Worm (Caenorhabditis elegans): ENCODE data around the gene T07E3.3.

Gene T07E3.3

DNA sequence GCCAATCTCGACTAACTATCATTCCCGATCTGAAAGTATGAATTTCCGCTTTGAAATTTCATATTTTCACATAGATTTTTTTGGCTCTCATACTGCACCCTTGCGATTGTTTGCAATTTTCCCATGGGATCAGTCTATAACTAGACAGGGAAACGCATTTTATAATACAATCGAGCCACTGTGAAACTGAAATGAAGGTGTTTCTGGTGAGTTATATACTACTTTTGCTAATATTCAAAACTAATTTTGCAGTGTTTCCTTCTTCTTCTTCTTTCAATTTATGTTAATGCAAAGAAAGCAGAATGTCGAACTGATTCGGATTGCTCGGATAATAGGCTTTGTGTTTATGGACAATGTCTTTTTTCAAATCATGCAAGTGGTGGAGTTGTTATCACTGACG is 17.8 kb upstream of the T07E3.3 start:
- TF ChIP-seq B0310.2 (tag; optimal IDR thresholded peaks at IDR 0.05), result no peak
- TF ChIP-seq F13C5.2 (tag; optimal IDR thresholded peaks at IDR 0.05), result no peak
- TF ChIP-seq ets-7 (tag; optimal IDR thresholded peaks at IDR 0.05), result no peak
- TF ChIP-seq aly-1 (tag; optimal IDR thresholded peaks at IDR 0.05), result no peak
- no peak for TF ChIP-seq tbx-37 (GFP tag; conservative IDR thresholded peaks at IDR 0.05)
- no peak for TF ChIP-seq tra-4 (tag; optimal IDR thresholded peaks at IDR 0.05)
- no peak for TF ChIP-seq ceh-13 (GFP tag; optimal IDR thresholded peaks at IDR 0.05)
- TF ChIP-seq scrt-1 (GFP tag; IDR thresholded peaks at IDR 0.05), result no peak

DNA sequence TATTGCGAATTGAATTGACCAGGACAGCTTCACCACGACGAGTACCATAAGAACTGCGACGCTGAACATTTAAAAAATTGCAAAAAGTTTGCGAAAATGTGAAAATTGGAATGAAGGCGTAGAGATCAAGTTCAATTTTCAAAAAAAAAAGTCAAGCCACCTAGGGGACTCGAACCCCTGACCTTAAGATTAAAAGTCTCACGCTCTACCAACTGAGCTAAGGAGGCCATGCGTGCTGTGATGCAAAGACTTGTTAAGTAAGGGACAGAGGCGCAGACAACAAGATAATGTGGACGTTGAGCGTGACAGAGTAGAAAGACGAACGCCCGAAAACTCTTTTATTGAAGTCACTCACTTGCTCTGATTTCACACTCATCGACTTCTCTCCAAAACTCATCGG is 16.1 kb upstream of the T07E3.3 start:
- TF ChIP-seq sea-1 (GFP tag; conservative IDR thresholded peaks at IDR 0.05) (peak; percentile 84), tra-4 (tag; optimal IDR thresholded peaks at IDR 0.05) (no peak), hnd-1 (tag; optimal IDR thresholded peaks at IDR 0.05) (peak; percentile 74), scrt-1 (GFP tag; IDR thresholded peaks at IDR 0.05) (peak; percentile 86), aly-1 (tag; optimal IDR thresholded peaks at IDR 0.05) (peak; percentile 82), pes-1 (GFP tag; IDR thresholded peaks at IDR 0.05) (peak; percentile 90), B0310.2 (tag; optimal IDR thresholded peaks at IDR 0.05) (peak; percentile 73), tbx-37 (GFP tag; conservative IDR thresholded peaks at IDR 0.05) (peak; percentile 74), F13C5.2 (tag; optimal IDR thresholded peaks at IDR 0.05) (peak; percentile 87), ceh-13 (GFP tag; optimal IDR thresholded peaks at IDR 0.05) (peak; percentile 67), tbx-11 (GFP tag; IDR thresholded peaks at IDR 0.05) (peak; percentile 81), ets-7 (tag; optimal IDR thresholded peaks at IDR 0.05) (peak; percentile 53), ceh-36 (tag; optimal IDR thresholded peaks at IDR 0.05) (peak; percentile 81), hmbx-1 (tag; optimal IDR thresholded peaks at IDR 0.05) (peak; percentile 10), ama-1 (optimal IDR thresholded peaks at IDR 0.05) (no peak), flt-1 (GFP tag; IDR thresholded peaks at IDR 0.05) (peak; percentile 87), hmg-4 (GFP tag; optimal IDR thresholded peaks at IDR 0.05) (peak; percentile 84)

DNA sequence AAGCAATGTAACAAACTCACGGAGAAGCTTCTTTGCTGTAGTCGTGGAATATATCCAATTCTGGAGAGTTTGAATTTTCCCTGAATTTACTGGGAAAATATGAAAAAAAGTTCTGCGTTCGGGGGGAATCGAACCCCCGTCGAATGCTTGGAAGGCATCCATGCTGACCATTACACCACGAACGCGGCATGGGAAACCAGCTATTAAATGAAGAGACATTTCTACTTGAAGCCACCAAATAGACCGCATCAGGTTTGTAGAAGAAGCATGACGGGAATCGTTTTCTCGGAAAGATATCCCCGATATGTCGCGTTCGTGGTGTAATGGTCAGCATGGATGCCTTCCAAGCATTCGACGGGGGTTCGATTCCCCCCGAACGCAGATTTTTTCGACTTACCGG is 15.2 kb upstream of the T07E3.3 start:
- TF ChIP-seq tbx-37 (GFP tag; conservative IDR thresholded peaks at IDR 0.05), result peak; percentile 36; the same call in 1 of the 2 replicates
- TF ChIP-seq scrt-1 (GFP tag; IDR thresholded peaks at IDR 0.05), result peak; percentile 55; the same call in 1 of the 2 replicates
- peak; percentile 58; the same call in 1 of the 2 replicates for TF ChIP-seq sea-1 (GFP tag; conservative IDR thresholded peaks at IDR 0.05)
- 0 out of 2 replicates have a peak, but pooled peaks have one; percentile 49 for TF ChIP-seq tbx-11 (GFP tag; IDR thresholded peaks at IDR 0.05)
- TF ChIP-seq pes-1 (GFP tag; IDR thresholded peaks at IDR 0.05), result peak; percentile 43; the same call in 1 of the 2 replicates
- TF ChIP-seq ceh-36 (tag; optimal IDR thresholded peaks at IDR 0.05), result no peak
- 0 out of 2 replicates have a peak, but pooled peaks have one; percentile 28 for TF ChIP-seq flt-1 (GFP tag; IDR thresholded peaks at IDR 0.05)
- TF ChIP-seq tra-4 (tag; optimal IDR thresholded peaks at IDR 0.05), result no peak

DNA sequence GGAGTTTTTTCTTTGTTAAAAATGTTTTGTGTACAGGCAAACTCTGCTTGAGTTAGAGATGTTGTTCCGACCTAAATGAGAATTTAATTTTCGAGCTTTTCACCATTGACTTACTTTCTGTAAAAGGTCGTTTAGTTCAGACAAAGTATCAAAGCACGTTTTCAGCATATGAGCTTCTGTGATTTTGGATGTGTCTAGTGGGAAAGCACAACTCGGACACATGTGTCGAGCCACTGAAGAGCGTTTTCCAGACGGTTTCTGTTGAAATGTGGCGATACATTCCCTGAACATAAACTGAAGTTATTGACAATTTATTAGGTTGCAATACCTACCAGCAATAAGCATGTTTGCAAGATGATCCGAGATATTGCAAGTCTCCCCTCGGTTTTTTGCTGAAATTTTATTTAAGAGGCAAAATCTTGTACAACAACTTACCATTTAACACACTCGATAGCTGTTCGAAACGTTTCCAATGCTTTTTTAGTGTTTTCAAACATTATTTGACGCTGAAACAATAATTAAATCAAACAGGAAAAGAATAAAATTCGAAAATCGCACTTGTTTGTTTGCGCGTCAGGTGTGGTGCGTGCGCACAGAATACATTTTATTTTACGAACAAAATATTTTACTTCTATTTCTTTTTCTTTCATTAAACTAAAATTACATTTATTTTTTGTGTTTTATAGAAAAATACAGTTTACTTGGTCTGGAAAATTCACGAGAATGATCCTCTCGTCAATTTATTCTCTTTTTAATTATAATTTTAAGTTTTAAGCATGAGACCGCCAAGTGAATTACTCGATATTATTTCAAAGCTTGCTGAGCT is 14.5 kb upstream of the T07E3.3 start, which contains the start of the genes brd-1 and K04C2.2:
brd-1 (minus strand) TSS at position 506 of the 826 bp plus-strand sequence.
K04C2.2 (plus strand) TSS at position 776 of the 826 bp plus-strand sequence.
- TF ChIP-seq sea-1 (GFP tag; conservative IDR thresholded peaks at IDR 0.05), result no peak
- TF ChIP-seq ets-7 (tag; optimal IDR thresholded peaks at IDR 0.05), result no peak
- no peak for TF ChIP-seq tra-4 (tag; optimal IDR thresholded peaks at IDR 0.05)
- TF ChIP-seq hmbx-1 (tag; optimal IDR thresholded peaks at IDR 0.05), result no peak
- no peak for TF ChIP-seq B0310.2 (tag; optimal IDR thresholded peaks at IDR 0.05)
- no peak for TF ChIP-seq pes-1 (GFP tag; IDR thresholded peaks at IDR 0.05)
- TF ChIP-seq tbx-11 (GFP tag; IDR thresholded peaks at IDR 0.05), result no peak
- no peak for TF ChIP-seq aly-1 (tag; optimal IDR thresholded peaks at IDR 0.05)
- no peak for TF ChIP-seq ama-1 (optimal IDR thresholded peaks at IDR 0.05)
- no peak for TF ChIP-seq hnd-1 (tag; optimal IDR thresholded peaks at IDR 0.05)

DNA sequence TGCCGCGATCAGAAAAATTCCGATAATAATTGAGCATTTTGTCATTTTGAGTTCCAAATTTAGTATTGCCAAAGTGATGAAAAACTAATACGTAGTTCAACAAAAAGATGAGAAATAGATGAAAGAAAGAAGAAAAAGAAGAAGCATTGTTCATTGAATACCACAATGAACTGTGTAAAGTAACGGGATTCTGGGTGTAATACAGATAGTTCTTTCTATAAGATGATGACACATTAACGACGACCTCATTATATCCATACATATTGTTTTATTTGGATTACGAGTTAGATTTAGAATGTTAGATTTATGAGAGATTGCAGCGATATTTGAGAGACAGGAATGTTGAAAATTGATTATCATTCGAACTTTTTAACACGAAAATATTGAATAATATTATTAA is 12.1 kb upstream of the T07E3.3 start, which contains the start of gene K04C2.5:
K04C2.5 (minus strand) TSS at position 101 of the 400 bp plus-strand sequence.
- TF ChIP-seq F13C5.2 (tag; optimal IDR thresholded peaks at IDR 0.05), result no peak
- TF ChIP-seq hnd-1 (tag; optimal IDR thresholded peaks at IDR 0.05), result no peak
- TF ChIP-seq ama-1 (optimal IDR thresholded peaks at IDR 0.05), result no peak
- no peak for TF ChIP-seq tbx-37 (GFP tag; conservative IDR thresholded peaks at IDR 0.05)

DNA sequence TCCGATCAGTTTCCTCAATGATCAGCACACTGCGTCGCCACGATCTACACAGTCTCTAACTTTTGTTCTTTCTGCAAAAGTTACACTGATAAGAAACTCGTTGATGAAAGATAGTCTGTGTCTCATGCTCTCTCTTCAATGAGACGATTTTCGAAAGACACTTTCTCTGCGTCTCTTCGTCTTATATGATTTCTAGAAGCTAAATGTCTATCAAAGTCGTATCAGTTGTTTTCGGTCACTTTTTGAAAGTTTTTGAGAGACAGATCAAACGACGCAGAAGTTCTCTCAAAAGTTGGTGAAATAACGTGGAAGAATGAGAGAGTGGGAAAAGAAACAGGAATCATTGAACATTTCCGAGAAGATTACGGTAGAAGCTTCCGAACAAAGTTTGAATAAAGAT is 8.5 kb upstream of the T07E3.3 start:
- TF ChIP-seq sea-1 (GFP tag; conservative IDR thresholded peaks at IDR 0.05) (no peak), scrt-1 (GFP tag; IDR thresholded peaks at IDR 0.05) (no peak), tbx-11 (GFP tag; IDR thresholded peaks at IDR 0.05) (no peak), hnd-1 (tag; optimal IDR thresholded peaks at IDR 0.05) (no peak), flt-1 (GFP tag; IDR thresholded peaks at IDR 0.05) (no peak), B0310.2 (tag; optimal IDR thresholded peaks at IDR 0.05) (no peak), pes-1 (GFP tag; IDR thresholded peaks at IDR 0.05) (no peak)

DNA sequence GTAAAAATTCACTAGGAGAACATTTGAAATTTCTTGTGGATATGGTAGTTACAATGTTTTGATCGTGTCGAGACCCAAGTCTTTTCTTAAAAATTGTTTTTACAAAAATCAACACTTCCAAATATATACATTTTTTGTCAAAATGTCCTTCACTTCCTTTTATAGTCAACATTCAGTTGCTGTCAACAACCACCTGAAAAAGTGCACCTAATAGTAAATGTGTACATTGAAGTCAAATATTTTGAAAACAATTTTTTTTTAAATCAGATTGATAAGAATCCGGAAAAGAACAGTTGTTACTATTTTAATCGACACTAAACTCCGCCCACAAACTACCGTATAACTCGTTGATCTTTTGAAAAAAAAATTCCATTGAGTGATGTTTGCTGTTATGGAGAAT is 8.0 kb upstream of the T07E3.3 start:
- TF ChIP-seq ets-7 (tag; optimal IDR thresholded peaks at IDR 0.05) (no peak), scrt-1 (GFP tag; IDR thresholded peaks at IDR 0.05) (no peak), ceh-13 (GFP tag; optimal IDR thresholded peaks at IDR 0.05) (no peak), hnd-1 (tag; optimal IDR thresholded peaks at IDR 0.05) (no peak), hmbx-1 (tag; optimal IDR thresholded peaks at IDR 0.05) (no peak)

DNA sequence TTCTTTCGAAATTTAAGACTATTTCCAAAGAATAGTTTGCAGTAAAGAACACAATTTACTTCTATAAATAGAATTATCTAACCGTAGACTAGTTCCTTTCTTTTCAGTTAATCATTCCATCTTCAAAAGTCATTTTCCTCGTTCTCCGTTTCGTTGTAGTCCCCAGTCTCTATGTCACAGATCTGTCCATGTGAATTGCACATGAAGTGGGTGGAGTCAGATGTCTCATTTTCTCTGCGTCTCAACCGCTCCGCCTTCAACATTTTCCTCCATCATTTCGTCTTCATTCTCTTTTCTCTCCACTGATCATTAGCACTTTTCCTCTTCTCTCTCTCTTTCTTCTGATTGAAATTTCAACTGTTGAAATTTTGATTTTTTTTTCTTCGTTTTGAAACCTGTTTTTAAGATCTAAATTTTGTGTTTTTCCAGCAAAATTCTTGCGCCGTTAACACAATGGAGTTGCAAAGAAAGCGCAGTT is 6.1 kb upstream of the T07E3.3 start, which contains the start of gene T07E3.4:
T07E3.4 (plus strand) TSS at position 428 of the 478 bp plus-strand sequence.
- TF ChIP-seq ceh-36 (tag; optimal IDR thresholded peaks at IDR 0.05) (no peak), tbx-11 (GFP tag; IDR thresholded peaks at IDR 0.05) (no peak), sea-1 (GFP tag; conservative IDR thresholded peaks at IDR 0.05) (no peak), tbx-37 (GFP tag; conservative IDR thresholded peaks at IDR 0.05) (no peak), ama-1 (optimal IDR thresholded peaks at IDR 0.05) (no peak), scrt-1 (GFP tag; IDR thresholded peaks at IDR 0.05) (no peak), pes-1 (GFP tag; IDR thresholded peaks at IDR 0.05) (no peak), B0310.2 (tag; optimal IDR thresholded peaks at IDR 0.05) (no peak), ets-7 (tag; optimal IDR thresholded peaks at IDR 0.05) (no peak), hnd-1 (tag; optimal IDR thresholded peaks at IDR 0.05) (no peak), aly-1 (tag; optimal IDR thresholded peaks at IDR 0.05) (no peak), flt-1 (GFP tag; IDR thresholded peaks at IDR 0.05) (no peak), hmbx-1 (tag; optimal IDR thresholded peaks at IDR 0.05) (no peak), hmg-4 (GFP tag; optimal IDR thresholded peaks at IDR 0.05) (no peak), tra-4 (tag; optimal IDR thresholded peaks at IDR 0.05) (no peak), ceh-13 (GFP tag; optimal IDR thresholded peaks at IDR 0.05) (no peak), F13C5.2 (tag; optimal IDR thresholded peaks at IDR 0.05) (no peak)
